Worm (Caenorhabditis elegans) whole organism, mixed stage, embryonic: ENCODE data around the gene C02B10.6.

Source experiments
- M03D4.4 ChIP-seq: sonication (generic microtip); optimal IDR thresholded peaks from 2 replicates; lab custom pipeline; 2017; ENCODE audit warnings: mild to moderate bottlenecking, missing genetic modification characterization, missing compliant biosample characterization
- bed-3 ChIP-seq: fragments of 200-800 bp; sonication (Bioruptor generic); optimal IDR thresholded peaks from 3 replicates; lab custom pipeline; 2018; ENCODE audit warnings: mild to moderate bottlenecking, missing genetic modification characterization, moderate library complexity, missing compliant biosample characterization
- blmp-1 ChIP-seq: fragments of 150-350 bp; optimal IDR thresholded peaks from 2 replicates; lab custom pipeline; 2014; ENCODE audit warnings: missing biosample characterization, missing genetic modification characterization
- ceh-39 ChIP-seq: fragments of 150-350 bp; optimal IDR thresholded peaks from 2 replicates; lab custom pipeline; 2014; ENCODE audit warnings: missing biosample characterization, missing genetic modification characterization
- ceh-43 ChIP-seq: fragments of 200-800 bp; sonication (Bioruptor generic); optimal IDR thresholded peaks from 2 replicates; lab custom pipeline; 2018; ENCODE audit warnings: mild to moderate bottlenecking, missing genetic modification characterization, moderate library complexity, missing compliant biosample characterization
- ces-1 ChIP-seq: fragments of 150-350 bp; optimal IDR thresholded peaks from 2 replicates; lab custom pipeline; 2014; ENCODE audit warnings: missing biosample characterization, missing genetic modification reagents, missing genetic modification characterization
- cnd-1 ChIP-seq: fragments of 200-800 bp; sonication (Bioruptor generic); optimal IDR thresholded peaks from 2 replicates; lab custom pipeline; 2018; ENCODE audit warnings: mild to moderate bottlenecking, missing genetic modification characterization, missing compliant biosample characterization
- drap-1 ChIP-seq: fragments of 200-800 bp; sonication (Bioruptor generic); optimal IDR thresholded peaks from 3 replicates; lab custom pipeline; 2018; ENCODE audit warnings: mild to moderate bottlenecking, missing genetic modification characterization, missing compliant biosample characterization
- elt-1 ChIP-seq: sonication (generic microtip); optimal IDR thresholded peaks from 2 replicates; lab custom pipeline; 2017; ENCODE audit warnings: missing genetic modification characterization, mild to moderate bottlenecking, missing compliant biosample characterization, antibody characterized with exemption, moderate library complexity, borderline replicate concordance; ENCODE audit not compliant: insufficient read depth
- elt-3 ChIP-seq: fragments of 150-350 bp; optimal IDR thresholded peaks from 2 replicates; lab custom pipeline; 2014; ENCODE audit warnings: missing biosample characterization, missing genetic modification characterization
- ham-2 ChIP-seq: fragments of 200-800 bp; sonication (Bioruptor generic); optimal IDR thresholded peaks from 2 replicates; lab custom pipeline; 2018; ENCODE audit warnings: mild to moderate bottlenecking, missing genetic modification characterization, missing compliant biosample characterization
- hlh-1 ChIP-seq: fragments of 150-350 bp; optimal IDR thresholded peaks from 2 replicates; lab custom pipeline; 2014; ENCODE audit warnings: missing biosample characterization, missing genetic modification reagents, missing genetic modification characterization
- lin-13 ChIP-seq: fragments of 150-350 bp; optimal IDR thresholded peaks from 2 replicates; lab custom pipeline; 2014; ENCODE audit warnings: missing biosample characterization, missing genetic modification characterization
- lin-32 ChIP-seq: fragments of 200-800 bp; sonication (Bioruptor generic); optimal IDR thresholded peaks from 2 replicates; lab custom pipeline; 2018; ENCODE audit warnings: mild to moderate bottlenecking, missing genetic modification characterization, missing compliant biosample characterization
- lsy-2 ChIP-seq: fragments of 150-350 bp; optimal IDR thresholded peaks from 2 replicates; lab custom pipeline; 2014; ENCODE audit warnings: missing biosample characterization, missing genetic modification characterization
- mab-5 ChIP-seq: fragments of 150-350 bp; optimal IDR thresholded peaks from 2 replicates; lab custom pipeline; 2014; ENCODE audit warnings: missing biosample characterization, missing genetic modification characterization
- mep-1 ChIP-seq: fragments of 150-350 bp; optimal IDR thresholded peaks from 2 replicates; lab custom pipeline; 2017; ENCODE audit warnings: missing biosample characterization, missing genetic modification reagents, missing genetic modification characterization, inconsistent platforms
- mls-2 ChIP-seq: sonication (generic microtip); optimal IDR thresholded peaks from 2 replicates; lab custom pipeline; 2016; ENCODE audit warnings: mild to moderate bottlenecking, missing genetic modification characterization, moderate library complexity, missing compliant biosample characterization
- nhr-12 ChIP-seq: fragments of 150-350 bp; optimal IDR thresholded peaks from 2 replicates; lab custom pipeline; 2014; ENCODE audit warnings: missing biosample characterization, missing genetic modification characterization
- nhr-2 ChIP-seq: fragments of 150-350 bp; optimal IDR thresholded peaks from 2 replicates; lab custom pipeline; 2014; ENCODE audit warnings: missing biosample characterization, missing genetic modification characterization
- nhr-237 ChIP-seq: fragments of 150-350 bp; optimal IDR thresholded peaks from 2 replicates; lab custom pipeline; 2014; ENCODE audit warnings: missing biosample characterization, missing genetic modification characterization
- nhr-28 ChIP-seq: fragments of 150-350 bp; optimal IDR thresholded peaks from 2 replicates; lab custom pipeline; 2014; ENCODE audit warnings: missing biosample characterization, missing genetic modification characterization
- nhr-76 ChIP-seq: sonication (generic microtip); optimal IDR thresholded peaks from 2 replicates; lab custom pipeline; 2017; ENCODE audit warnings: missing biosample characterization, missing genetic modification characterization
- pha-4 ChIP-seq: fragments of 150-350 bp; optimal IDR thresholded peaks from 2 replicates; lab custom pipeline; 2018; ENCODE audit warnings: missing biosample characterization, missing genetic modification reagents, missing genetic modification characterization
- sem-2 ChIP-seq: fragments of 200-800 bp; sonication (Bioruptor generic); optimal IDR thresholded peaks from 2 replicates; lab custom pipeline; 2018; ENCODE audit warnings: mild to moderate bottlenecking, missing genetic modification characterization, missing compliant biosample characterization
- snpc-4 ChIP-seq: fragments of 150-350 bp; optimal IDR thresholded peaks from 2 replicates; lab custom pipeline; 2014; ENCODE audit warnings: missing biosample characterization, missing genetic modification characterization
- sptf-1 ChIP-seq: sonication (generic microtip); optimal IDR thresholded peaks from 2 replicates; lab custom pipeline; 2017; ENCODE audit warnings: mild to moderate bottlenecking, missing genetic modification characterization, moderate library complexity, missing compliant biosample characterization
- tbx-8 ChIP-seq: fragments of 200-800 bp; sonication (Bioruptor generic); optimal IDR thresholded peaks from 2 replicates; lab custom pipeline; 2018; ENCODE audit warnings: mild to moderate bottlenecking, missing genetic modification characterization, moderate library complexity, missing compliant biosample characterization
- unc-120 ChIP-seq: sonication (generic microtip); optimal IDR thresholded peaks from 2 replicates; lab custom pipeline; 2017; ENCODE audit warnings: missing genetic modification characterization, missing compliant biosample characterization; ENCODE audit not compliant: poor library complexity, severe bottlenecking
- unc-39 ChIP-seq: fragments of 150-350 bp; optimal IDR thresholded peaks from 2 replicates; lab custom pipeline; 2014; ENCODE audit warnings: missing biosample characterization, missing genetic modification characterization
- unc-62 ChIP-seq: fragments of 150-350 bp; optimal IDR thresholded peaks from 2 replicates; lab custom pipeline; 2014; ENCODE audit warnings: missing biosample characterization, missing genetic modification reagents, missing genetic modification characterization
- zip-8 ChIP-seq: fragments of 150-350 bp; optimal IDR thresholded peaks from 2 replicates; lab custom pipeline; 2014; ENCODE audit warnings: missing biosample characterization, missing genetic modification characterization
- ztf-11 ChIP-seq: fragments of 150-350 bp; optimal IDR thresholded peaks from 2 replicates; lab custom pipeline; 2014; ENCODE audit warnings: missing biosample characterization, missing genetic modification characterization

The C02B10.6 gene

DNA sequence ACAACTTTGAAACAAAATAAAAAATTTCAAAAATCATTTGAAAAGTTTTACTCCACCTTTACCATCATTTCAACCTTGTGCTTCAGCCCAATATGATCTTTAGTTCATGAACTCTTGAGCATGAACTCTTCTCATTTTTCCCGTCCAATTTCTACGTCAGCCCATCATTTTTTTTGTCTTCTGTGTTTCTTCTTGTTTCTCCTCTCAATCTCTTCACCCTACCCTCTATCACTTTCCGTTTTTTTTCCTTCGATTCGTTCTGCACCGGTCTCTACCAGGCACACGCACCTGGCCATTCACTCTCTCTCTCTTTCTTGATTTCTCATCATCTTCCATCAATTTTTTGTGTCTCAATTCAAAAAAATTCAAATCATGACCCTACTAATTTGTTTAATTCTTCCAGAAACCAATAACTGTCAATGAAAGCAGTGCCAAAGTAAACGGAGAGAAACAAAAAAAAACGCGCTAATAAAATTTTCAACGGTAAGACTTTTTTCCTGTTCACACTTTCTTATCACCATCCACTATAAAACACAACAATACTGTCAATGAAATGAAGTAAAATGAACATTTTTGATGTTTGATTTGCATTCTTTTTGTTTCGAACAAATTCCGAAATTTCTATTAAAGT, 12.3 kb downstream of the C02B10.6 start, which contains the start of gene pygo-1:
Gene pygo-1 (plus strand): TSS at position 404 of the 631 bp plus-strand sequence.
- TF ChIP-seq ztf-11 (tag; lab: Kevin White, UChicago) (no peak), lin-13 (tag; lab: Kevin White, UChicago) (no peak), mab-5 (tag; lab: Kevin White, UChicago) (no peak), unc-120 (no peak), snpc-4 (tag; lab: Kevin White, UChicago) (no peak), elt-3 (tag; lab: Kevin White, UChicago) (no peak), unc-39 (tag; lab: Kevin White, UChicago) (no peak), nhr-2 (no peak), ceh-43 (no peak), M03D4.4 (tag; lab: Kevin White, UChicago) (no peak)

DNA sequence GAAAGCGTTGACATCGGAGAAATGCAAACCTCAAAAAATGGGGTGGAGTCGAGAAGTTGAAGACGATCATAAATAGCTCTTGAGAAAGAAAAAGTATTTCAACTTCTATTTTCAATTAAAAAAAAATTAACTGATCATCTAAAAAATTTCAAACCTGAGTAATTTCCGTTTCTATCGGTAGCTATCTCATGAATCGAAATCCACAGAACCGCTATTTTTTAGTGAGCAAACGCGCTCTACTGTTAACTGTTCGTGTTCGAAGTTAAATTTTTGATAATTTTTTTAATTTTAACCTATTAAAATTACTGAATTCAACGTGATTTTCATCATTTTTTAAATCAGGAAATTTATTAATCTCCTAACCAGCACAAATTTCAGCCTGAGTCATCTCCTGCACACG, 13.1 kb downstream of the C02B10.6 start:
- TF ChIP-seq ces-1 (GFP tag; lab: Kevin White, UChicago) (no peak), nhr-12 (tag; lab: Kevin White, UChicago) (no peak), sem-2 (GFP tag; lab: Kevin White, UChicago) (no peak), bed-3 (GFP tag; lab: Kevin White, UChicago) (no peak), pha-4 (tag; lab: Kevin White, UChicago) (no peak), snpc-4 (tag; lab: Kevin White, UChicago) (no peak), lsy-2 (tag; lab: Kevin White, UChicago) (no peak), unc-62 (no peak), elt-3 (tag; lab: Kevin White, UChicago) (no peak), nhr-76 (no peak)

DNA sequence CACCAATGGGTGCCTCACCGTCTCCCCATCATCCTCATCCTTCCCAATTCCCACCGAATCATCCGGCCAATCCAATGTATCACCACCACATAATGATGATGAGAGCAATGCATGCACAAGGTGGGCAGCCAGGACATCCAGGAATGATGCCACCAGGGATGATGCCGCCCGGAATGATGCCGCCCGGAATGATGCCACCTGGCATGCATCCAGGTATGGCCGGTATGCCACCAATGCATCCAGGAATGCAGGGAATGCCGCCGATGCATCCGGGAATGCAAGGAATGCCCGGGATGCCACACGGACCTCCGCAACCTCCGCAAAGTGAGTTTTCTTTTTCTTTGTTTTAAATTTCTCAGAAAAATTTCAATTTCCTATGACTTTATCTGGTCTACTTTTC, 15.1 kb downstream of the C02B10.6 start:
- TF ChIP-seq ztf-11 (tag; lab: Kevin White, UChicago) (no peak), nhr-237 (tag; lab: Kevin White, UChicago) (no peak), snpc-4 (tag; lab: Kevin White, UChicago) (no peak), drap-1 (GFP tag; lab: Kevin White, UChicago) (no peak), lsy-2 (tag; lab: Kevin White, UChicago) (no peak), blmp-1 (tag; lab: Kevin White, UChicago) (no peak), unc-62 (no peak), sptf-1 (no peak), tbx-8 (no peak), mls-2 (tag; lab: Kevin White, UChicago) (no peak), ham-2 (no peak), ceh-39 (tag; lab: Kevin White, UChicago) (no peak), nhr-28 (tag; lab: Kevin White, UChicago) (no peak), sem-2 (GFP tag; lab: Kevin White, UChicago) (no peak), pha-4 (tag; lab: Kevin White, UChicago) (no peak), zip-8 (tag; lab: Kevin White, UChicago) (no peak), lin-32 (GFP tag; lab: Kevin White, UChicago) (no peak), bed-3 (GFP tag; lab: Kevin White, UChicago) (no peak), ces-1 (GFP tag; lab: Kevin White, UChicago) (no peak)

DNA sequence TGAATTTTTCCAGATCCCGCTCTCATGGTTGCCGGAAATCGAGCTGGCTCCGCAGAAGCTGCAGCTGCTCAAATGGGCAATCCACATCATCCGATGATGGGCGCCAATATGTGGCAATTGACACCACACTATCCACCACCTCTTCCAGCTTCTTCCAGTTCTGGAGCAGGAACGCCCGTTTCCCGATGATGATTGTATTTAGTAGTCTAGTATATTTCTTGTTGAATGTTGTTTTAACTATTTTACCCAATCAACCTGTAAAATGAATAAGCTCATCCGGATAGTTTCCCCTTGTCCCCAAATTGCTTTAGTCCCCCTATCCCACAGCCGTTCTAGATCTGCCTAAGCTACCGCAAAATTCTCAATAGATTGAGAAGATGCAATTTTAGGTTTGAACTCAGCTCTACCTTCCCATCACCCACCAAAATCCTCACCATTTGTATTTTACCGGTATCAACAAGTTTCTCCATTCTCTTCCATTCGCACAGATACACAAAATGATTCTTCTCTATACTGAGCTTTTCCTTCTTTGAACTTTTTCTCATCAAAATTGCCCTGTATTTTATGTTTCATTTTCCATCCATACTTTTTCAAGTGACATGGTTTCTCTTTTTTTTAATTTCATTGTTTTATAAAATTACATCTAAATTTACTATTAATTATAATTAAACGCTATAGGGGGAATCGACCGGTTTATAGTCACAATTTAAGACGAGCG, 15.7 kb downstream of the C02B10.6 start:
- TF ChIP-seq lin-13 (tag; lab: Kevin White, UChicago) (no peak), nhr-12 (tag; lab: Kevin White, UChicago) (no peak), elt-1 (tag; lab: Kevin White, UChicago) (no peak), tbx-8 (no peak), bed-3 (GFP tag; lab: Kevin White, UChicago) (no peak), nhr-2 (no peak)

DNA sequence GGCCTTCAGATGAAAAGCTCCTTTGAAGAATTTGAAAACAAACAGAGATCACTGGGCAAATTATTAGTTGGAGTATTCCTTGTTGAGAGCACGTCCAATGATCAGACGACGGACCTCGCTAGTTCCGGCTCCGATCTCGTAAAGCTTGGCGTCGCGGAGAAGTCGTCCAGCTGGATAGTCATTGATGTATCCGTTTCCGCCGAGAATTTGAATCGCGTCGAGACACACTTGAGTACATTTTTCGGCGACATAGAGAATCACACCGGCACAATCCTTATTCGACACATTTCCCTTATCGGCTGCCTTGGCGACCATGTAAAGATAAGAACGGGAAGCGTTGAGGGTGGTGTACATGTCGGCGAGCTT, 16.3 kb downstream of the C02B10.6 start:
- TF ChIP-seq snpc-4 (tag; lab: Kevin White, UChicago) (no peak), tbx-8 (no peak), hlh-1 (tag; lab: Kevin White, UChicago) (no peak), ces-1 (GFP tag; lab: Kevin White, UChicago) (no peak), nhr-12 (tag; lab: Kevin White, UChicago) (no peak), mep-1 (no peak), sem-2 (GFP tag; lab: Kevin White, UChicago) (no peak), cnd-1 (tag; lab: Kevin White, UChicago) (no peak), mab-5 (tag; lab: Kevin White, UChicago) (no peak), zip-8 (tag; lab: Kevin White, UChicago) (no peak), unc-39 (tag; lab: Kevin White, UChicago) (no peak), lin-13 (tag; lab: Kevin White, UChicago) (no peak), unc-62 (no peak), nhr-237 (tag; lab: Kevin White, UChicago) (no peak), blmp-1 (tag; lab: Kevin White, UChicago) (no peak), elt-3 (tag; lab: Kevin White, UChicago) (no peak), lin-32 (GFP tag; lab: Kevin White, UChicago) (no peak), M03D4.4 (tag; lab: Kevin White, UChicago) (no peak)
- TF ChIP-seq, all 35 proteins: peak for 0
